Worm (Caenorhabditis elegans): Measurements from ENCODE around the gene F54D12.1.

DNA sequence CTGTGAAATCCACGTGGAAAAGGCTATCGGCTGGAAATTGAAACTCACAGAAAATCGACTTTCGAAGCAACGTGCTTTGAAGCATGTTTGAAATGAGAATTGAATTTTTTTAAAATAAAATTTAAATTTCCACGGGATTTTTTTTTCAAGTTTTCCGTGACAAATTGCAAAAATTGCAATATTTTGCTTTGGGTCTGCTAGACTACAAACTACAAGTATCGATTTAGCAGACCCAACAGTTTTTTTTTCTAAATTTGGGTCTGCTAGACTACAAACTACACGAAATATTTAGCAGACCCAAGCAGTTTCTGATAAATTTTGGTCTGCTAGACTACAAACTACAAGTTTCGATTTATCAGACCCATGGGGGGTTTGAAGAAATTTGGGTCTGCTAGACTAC is 11.2 kb downstream of the F54D12.1 start, which contains the start of gene Y51H7C.9:
- TF ChIP-seq R02D3.7 (tag; optimal IDR thresholded peaks at IDR 0.05) (no peak), lin-29 (GFP tag; IDR thresholded peaks at IDR 0.05) (no peak), lin-39 (tag; optimal IDR thresholded peaks at IDR 0.05) (no peak), ztf-11 (tag; optimal IDR thresholded peaks at IDR 0.05) (no peak), gei-8 (GFP tag; optimal IDR thresholded peaks at IDR 0.05) (no peak), ZK337.2 (GFP tag; IDR thresholded peaks at IDR 0.05) (no peak), ZK546.5 (tag; optimal IDR thresholded peaks at IDR 0.05) (no peak), T26A8.4 (GFP tag; IDR thresholded peaks at IDR 0.05) (no peak), sdz-12 (GFP tag; optimal IDR thresholded peaks at IDR 0.05) (no peak)

All from whole organism, L4 larva.